Fruit fly (Drosophila melanogaster) whole organism, embryonic: ENCODE data around the gene Moca-cyp.

Source experiments
- Aef1 ChIP-seq: fragments of 200-800 bp; sonication (Bioruptor generic); IDR thresholded peaks from 3 replicates; pipeline ENCODE4 v1.3.6; 2022; ENCODE audit warnings: missing biosample characterization, missing genetic modification characterization
- Bdp1 ChIP-seq: fragments of 200-800 bp; sonication (Bioruptor generic); optimal IDR thresholded peaks from 3 replicates; lab custom pipeline; 2016; ENCODE audit warnings: missing biosample characterization, missing genetic modification characterization
- Bteb2 ChIP-seq: fragments of 200-800 bp; sonication (Bioruptor generic); optimal IDR thresholded peaks from 2 replicates; lab custom pipeline; 2016; ENCODE audit warnings: missing biosample characterization, missing genetic modification characterization
- CG11398 ChIP-seq: fragments of 200-800 bp; sonication (Bioruptor generic); optimal IDR thresholded peaks from 2 replicates; lab custom pipeline; 2016; ENCODE audit warnings: missing biosample characterization, missing genetic modification characterization
- CG11456 ChIP-seq: fragments of 200-800 bp; sonication (Bioruptor generic); IDR thresholded peaks from 3 replicates; pipeline ENCODE4 v1.3.6; 2022; ENCODE audit warnings: missing biosample characterization, missing genetic modification characterization
- CG11504 ChIP-seq: fragments of 200-800 bp; sonication (Bioruptor generic); optimal IDR thresholded peaks from 3 replicates; lab custom pipeline; 2019; ENCODE audit warnings: missing biosample characterization, mild to moderate bottlenecking, missing genetic modification characterization, moderate library complexity
- CG12155 ChIP-seq: fragments of 200-800 bp; sonication (Bioruptor generic); optimal IDR thresholded peaks from 3 replicates; lab custom pipeline; 2016; ENCODE audit warnings: missing biosample characterization, missing genetic modification characterization
- CG12769 ChIP-seq: fragments of 200-800 bp; sonication (Bioruptor generic); optimal IDR thresholded peaks from 2 replicates; lab custom pipeline; 2019; ENCODE audit warnings: missing biosample characterization, mild to moderate bottlenecking, missing genetic modification characterization, moderate library complexity
- CG14710 ChIP-seq: fragments of 200-800 bp; sonication (Bioruptor generic); optimal IDR thresholded peaks from 3 replicates; lab custom pipeline; 2019; ENCODE audit warnings: missing biosample characterization, mild to moderate bottlenecking, missing genetic modification characterization, moderate library complexity
- CG15479 ChIP-seq: fragments of 200-800 bp; sonication (Bioruptor generic); optimal IDR thresholded peaks from 3 replicates; lab custom pipeline; 2019; ENCODE audit warnings: missing biosample characterization, mild to moderate bottlenecking, missing genetic modification characterization, moderate library complexity
- CG15696 ChIP-seq: fragments of 200-800 bp; sonication (Bioruptor generic); optimal IDR thresholded peaks from 2 replicates; lab custom pipeline; 2019; ENCODE audit warnings: missing biosample characterization, mild to moderate bottlenecking, missing genetic modification characterization, moderate library complexity
- CG17385 ChIP-seq: fragments of 200-800 bp; sonication (Bioruptor generic); optimal IDR thresholded peaks from 3 replicates; lab custom pipeline; 2018; ENCODE audit warnings: missing biosample characterization, mild to moderate bottlenecking, missing genetic modification characterization
- CG18476 ChIP-seq: fragments of 200-800 bp; sonication (Bioruptor generic); optimal IDR thresholded peaks from 2 replicates; lab custom pipeline; 2016; ENCODE audit warnings: missing biosample characterization, mild to moderate bottlenecking, missing genetic modification characterization
- CG18599 ChIP-seq: fragments of 200-800 bp; sonication (Bioruptor generic); optimal IDR thresholded peaks from 3 replicates; lab custom pipeline; 2017; ENCODE audit warnings: missing biosample characterization, missing genetic modification characterization, mild to moderate bottlenecking, moderate library complexity, missing genetic modification reagents
- CG18619 ChIP-seq: fragments of 200-800 bp; sonication (Bioruptor generic); optimal IDR thresholded peaks from 3 replicates; lab custom pipeline; 2017; ENCODE audit warnings: missing biosample characterization, mild to moderate bottlenecking, missing genetic modification characterization
- CG2889 ChIP-seq: fragments of 200-800 bp; sonication (Bioruptor generic); IDR thresholded peaks from 3 replicates; pipeline ENCODE4 v1.3.6; 2022; ENCODE audit warnings: missing biosample characterization, missing genetic modification characterization
- CG31441 ChIP-seq: fragments of 200-800 bp; sonication (Bioruptor generic); IDR thresholded peaks from 2 replicates; pipeline ENCODE4 v1.3.6; 2022; ENCODE audit warnings: missing biosample characterization, missing genetic modification characterization
- CG3281 ChIP-seq: fragments of 200-800 bp; sonication (Bioruptor generic); optimal IDR thresholded peaks from 3 replicates; lab custom pipeline; 2017; ENCODE audit warnings: missing biosample characterization, mild to moderate bottlenecking, missing genetic modification characterization
- CG33213 ChIP-seq: fragments of 200-800 bp; sonication (Bioruptor generic); optimal IDR thresholded peaks from 3 replicates; lab custom pipeline; 2016; ENCODE audit warnings: missing biosample characterization, missing genetic modification characterization
- CG6791 ChIP-seq: fragments of 200-800 bp; sonication (Bioruptor generic); IDR thresholded peaks from 3 replicates; pipeline ENCODE4 v1.3.6; 2022; ENCODE audit warnings: missing biosample characterization, missing genetic modification characterization; ENCODE audit not compliant: partially characterized antibody
- CG7745 ChIP-seq: fragments of 200-800 bp; sonication (Bioruptor generic); optimal IDR thresholded peaks from 2 replicates; lab custom pipeline; 2018; ENCODE audit warnings: missing biosample characterization, mild to moderate bottlenecking, missing genetic modification characterization, moderate library complexity
- CG8290 ChIP-seq, 3 experiments: fragments of 200-800 bp; sonication (Bioruptor generic); optimal IDR thresholded peaks; 2 replicates each; lab custom pipeline; 2016 to 2019; ENCODE audit warnings: missing biosample characterization in 3 of 3, missing genetic modification characterization in 3 of 3, mild to moderate bottlenecking in 2 of 3, moderate library complexity in 1 of 3
- CG8359 ChIP-seq: fragments of 200-800 bp; sonication (Bioruptor generic); optimal IDR thresholded peaks from 2 replicates; lab custom pipeline; 2017; ENCODE audit warnings: missing biosample characterization, mild to moderate bottlenecking, missing genetic modification characterization, borderline replicate concordance
- CG8478 ChIP-seq: fragments of >200 bp; optimal IDR thresholded peaks from 2 replicates; lab custom pipeline; 2018
- Dip2 ChIP-seq: fragments of 200-800 bp; sonication (Bioruptor generic); IDR thresholded peaks from 2 replicates; pipeline ENCODE4 v1.3.6; 2022; ENCODE audit warnings: missing biosample characterization, missing genetic modification characterization
- Fer1 ChIP-seq: fragments of 200-800 bp; sonication (Bioruptor generic); optimal IDR thresholded peaks from 2 replicates; lab custom pipeline; 2017; ENCODE audit warnings: missing biosample characterization, mild to moderate bottlenecking, missing genetic modification characterization
- HHEX ChIP-seq: fragments of 200-800 bp; sonication (Bioruptor generic); optimal IDR thresholded peaks from 3 replicates; lab custom pipeline; 2017; ENCODE audit warnings: missing biosample characterization, mild to moderate bottlenecking, missing genetic modification characterization, missing genetic modification reagents
- HLHmδ ChIP-seq: fragments of 200-800 bp; sonication (Bioruptor generic); optimal IDR thresholded peaks from 2 replicates; lab custom pipeline; 2018; ENCODE audit warnings: missing biosample characterization, mild to moderate bottlenecking, missing genetic modification characterization, moderate library complexity
- HmgZ ChIP-seq: fragments of 200-800 bp; sonication (Bioruptor generic); optimal IDR thresholded peaks from 2 replicates; lab custom pipeline; 2018; ENCODE audit warnings: missing biosample characterization, mild to moderate bottlenecking, missing genetic modification characterization
- Hr51 ChIP-seq, 2 experiments: fragments of 200-800 bp; sonication (Bioruptor generic); optimal IDR thresholded peaks; 2 replicates in 1 of 2; 3 replicates in 1 of 2; lab custom pipeline; 2016 to 2018; ENCODE audit warnings: missing biosample characterization in 2 of 2, missing genetic modification characterization in 2 of 2, mild to moderate bottlenecking in 1 of 2, moderate library complexity in 1 of 2
- NfI ChIP-seq: fragments of 200-800 bp; sonication (Bioruptor generic); optimal IDR thresholded peaks from 3 replicates; lab custom pipeline; 2018; ENCODE audit warnings: missing biosample characterization, mild to moderate bottlenecking, missing genetic modification characterization, moderate library complexity
- Sox100B ChIP-seq: fragments of 200-800 bp; sonication (Bioruptor generic); optimal IDR thresholded peaks from 3 replicates; lab custom pipeline; 2018; ENCODE audit warnings: missing biosample characterization, mild to moderate bottlenecking, missing genetic modification characterization
- Stat92E ChIP-seq, 3 experiments: fragments of >200 bp in 2 of 3; fragments of 200-800 bp in 1 of 3; sonication (Bioruptor generic) in 1 of 3; optimal IDR thresholded peaks; 2 replicates each; lab custom pipeline; 2017 to 2019; ENCODE audit warnings: missing biosample characterization in 3 of 3, missing genetic modification characterization in 3 of 3, mild to moderate bottlenecking in 1 of 3, moderate library complexity in 1 of 3
- Xbp1 ChIP-seq: fragments of 200-800 bp; sonication (Bioruptor generic); optimal IDR thresholded peaks from 3 replicates; lab custom pipeline; 2016; ENCODE audit warnings: missing biosample characterization, mild to moderate bottlenecking, missing genetic modification characterization
- bigmax ChIP-seq: fragments of 200-800 bp; sonication (Bioruptor generic); optimal IDR thresholded peaks from 2 replicates; lab custom pipeline; 2018; ENCODE audit warnings: missing biosample characterization, mild to moderate bottlenecking, missing genetic modification characterization
- btn ChIP-seq: fragments of 200-800 bp; sonication (Bioruptor generic); optimal IDR thresholded peaks from 2 replicates; lab custom pipeline; 2016; ENCODE audit warnings: missing biosample characterization, missing genetic modification characterization
- chm ChIP-seq: fragments of 200-800 bp; sonication (Bioruptor generic); IDR thresholded peaks from 2 replicates; pipeline ENCODE4 v1.3.6; 2022; ENCODE audit warnings: missing biosample characterization, missing genetic modification characterization
- ci ChIP-seq: fragments of 200-800 bp; sonication (Bioruptor generic); IDR thresholded peaks from 3 replicates; pipeline ENCODE4 v1.3.6; 2022; ENCODE audit warnings: missing biosample characterization, missing genetic modification characterization
- dysf ChIP-seq: fragments of 200-800 bp; sonication (Bioruptor generic); IDR thresholded peaks from 3 replicates; pipeline ENCODE4 v1.3.6; 2022; ENCODE audit warnings: missing biosample characterization, missing genetic modification characterization
- eve ChIP-seq, 2 experiments: fragments of >200 bp; optimal IDR thresholded peaks; 2 replicates each; lab custom pipeline; 2017; ENCODE audit warnings: missing biosample characterization in 2 of 2, missing genetic modification characterization in 2 of 2
- eyg ChIP-seq: fragments of 200-800 bp; sonication (Bioruptor generic); optimal IDR thresholded peaks from 3 replicates; lab custom pipeline; 2016; ENCODE audit warnings: missing biosample characterization, missing genetic modification characterization
- pan ChIP-seq, 4 experiments: fragments of >200 bp in 3 of 4; fragments of 200-800 bp in 1 of 4; sonication (Bioruptor generic) in 1 of 4; optimal IDR thresholded peaks in 3 of 4; IDR thresholded peaks in 1 of 4; 2 replicates each; pipeline versions ENCODE4 v1.3.6 to Lab custom; 2017 to 2022; ENCODE audit warnings: missing biosample characterization in 2 of 4, missing genetic modification characterization in 2 of 4, mixed read lengths in 1 of 4
- sob ChIP-seq: fragments of 200-800 bp; sonication (Bioruptor generic); IDR thresholded peaks from 2 replicates; pipeline ENCODE4 v1.3.6; 2022; ENCODE audit warnings: missing biosample characterization, missing genetic modification characterization
- stc ChIP-seq: fragments of 200-800 bp; sonication (Bioruptor generic); IDR thresholded peaks from 2 replicates; pipeline ENCODE4 v1.3.6; 2022; ENCODE audit warnings: missing biosample characterization, missing genetic modification characterization
- toy ChIP-seq: fragments of 200-800 bp; sonication (Bioruptor generic); IDR thresholded peaks from 2 replicates; pipeline ENCODE4 v1.3.6; 2022; ENCODE audit warnings: missing biosample characterization, missing genetic modification characterization
- trem ChIP-seq: fragments of 200-800 bp; optimal IDR thresholded peaks from 3 replicates; lab custom pipeline; 2019; ENCODE audit warnings: missing biosample characterization, mild to moderate bottlenecking, missing genetic modification characterization, moderate library complexity
- wdn ChIP-seq: fragments of 200-800 bp; sonication (Bioruptor generic); IDR thresholded peaks from 2 replicates; pipeline ENCODE4 v1.3.6; 2022; ENCODE audit warnings: missing biosample characterization, missing genetic modification characterization
- yki ChIP-seq: fragments of >200 bp; optimal IDR thresholded peaks from 3 replicates; lab custom pipeline; 2018

Moca-cyp gene

dm6 chr3R:28330266-28331125 is 9.6 kb upstream of the Moca-cyp start (continued):
- TF ChIP-seq Xbp1 (no peak), CG8290 (GFP tag; optimal IDR thresholded peaks at IDR 0.05; lab: Kevin White, UChicago) (no peak), CG8290 (tag; optimal IDR thresholded peaks at IDR 0.05; lab: Kevin White, UChicago) (peak in 1 of 2 experiments; percentile 63), eve (GFP tag; optimal IDR thresholded peaks at IDR 0.05; lab: Kevin White, UChicago) (no peak), Sox100B (GFP tag; lab: Kevin White, UChicago) (no peak), CG18476 (GFP tag; lab: Kevin White, UChicago) (no peak), Stat92E (GFP tag; optimal IDR thresholded peaks at IDR 0.05; lab: Kevin White, UChicago) (no peak), dysf (GFP tag; lab: Robert Waterston, UW) (no peak), NfI (GFP tag; lab: Kevin White, UChicago) (no peak), CG15479 (peak; percentile 50), chm (no peak), CG8359 (GFP tag; lab: Kevin White, UChicago) (no peak), Dip2 (no peak), HLHmδ (GFP tag; lab: Kevin White, UChicago) (no peak), CG7745 (tag; lab: Kevin White, UChicago) (no peak), stc (GFP tag; lab: Robert Waterston, UW) (no peak), bigmax (peak; percentile 44), toy (GFP tag; lab: Robert Waterston, UW) (no peak), yki (lab: Kevin White, UChicago) (peak; percentile 43), CG12155 (no peak), HHEX (GFP tag; lab: Kevin White, UChicago) (no peak), Hr51 (GFP tag; optimal IDR thresholded peaks at IDR 0.05; lab: Kevin White, UChicago) (no peak), sob (GFP tag; lab: Robert Waterston, UW) (0 out of 2 replicates have a peak, but pooled peaks have one; percentile 27), wdn (GFP tag; lab: Robert Waterston, UW) (no peak), eyg (GFP tag; lab: Kevin White, UChicago) (no peak), CG8478 (lab: Kevin White, UChicago) (no peak), CG33213 (GFP tag; lab: Kevin White, UChicago) (no peak), ci (GFP tag; lab: Robert Waterston, UW) (peak; percentile 16; the same call in 1 of the 3 replicates), trem (tag; lab: Kevin White, UChicago) (peak; percentile 38), CG18619 (no peak), CG11456 (GFP tag; lab: Robert Waterston, UW) (no peak), Bdp1 (GFP tag; lab: Kevin White, UChicago) (no peak), CG17385 (GFP tag; lab: Kevin White, UChicago) (no peak), CG3281 (GFP tag; lab: Kevin White, UChicago) (peak; percentile 33), Bteb2 (GFP tag; lab: Kevin White, UChicago) (no peak), CG2889 (GFP tag; lab: Robert Waterston, UW) (no peak), CG11398 (GFP tag; lab: Kevin White, UChicago) (no peak), CG14710 (tag; lab: Kevin White, UChicago) (no peak), HmgZ (tag; lab: Kevin White, UChicago) (peak; percentile 21), Fer1 (peak; percentile 19), pan (optimal IDR thresholded peaks at IDR 0.05; lab: Kevin White, UChicago) (no peak), pan (GFP tag; optimal IDR thresholded peaks at IDR 0.05 in 1 of 2, IDR thresholded peaks at IDR 0.05 in 1 of 2) (no peak), btn (no peak), CG15696 (tag; lab: Kevin White, UChicago) (no peak), CG12769 (tag; lab: Kevin White, UChicago) (peak; percentile 66), Aef1 (GFP tag; lab: Robert Waterston, UW) (no peak), CG18599 (GFP tag; lab: Kevin White, UChicago) (peak; percentile 61), CG31441 (GFP tag; lab: Robert Waterston, UW) (no peak), CG6791 (no peak), CG11504 (tag; lab: Kevin White, UChicago) (no peak)
